Worm (Caenorhabditis elegans) whole organism, L1 larva: ENCODE results near the gene F35D2.3.

Experiments used
- aly-2 ChIP-seq: fragments of 150-350 bp; optimal IDR thresholded peaks from 2 replicates; lab custom pipeline; 2014; ENCODE audit warnings: missing biosample characterization, missing genetic modification characterization
- ama-1 ChIP-seq: fragments of 150-350 bp; optimal IDR thresholded peaks from 2 replicates; lab custom pipeline; 2014
- fkh-10 ChIP-seq: sonication (generic microtip); optimal IDR thresholded peaks from 2 replicates; lab custom pipeline; 2017; ENCODE audit warnings: missing biosample characterization, missing genetic modification reagents, missing genetic modification characterization
- jun-1 ChIP-seq: fragments of 150-350 bp; optimal IDR thresholded peaks from 2 replicates; lab custom pipeline; 2014; ENCODE audit warnings: missing biosample characterization, missing genetic modification reagents, missing genetic modification characterization
- lin-13 ChIP-seq: fragments of 150-350 bp; optimal IDR thresholded peaks from 2 replicates; lab custom pipeline; 2014; ENCODE audit warnings: missing biosample characterization, missing genetic modification reagents, missing genetic modification characterization
- pqm-1 ChIP-seq: sonication (generic microtip); optimal IDR thresholded peaks from 3 replicates; lab custom pipeline; 2017; ENCODE audit warnings: missing biosample characterization, missing genetic modification characterization

- TF ChIP-seq pqm-1 (tag; lab: Kevin White, UChicago) (no peak), aly-2 (tag; lab: Kevin White, UChicago) (no peak), fkh-10 (GFP tag; lab: Kevin White, UChicago) (no peak), ama-1 (lab: Kevin White, UChicago) (no peak), lin-13 (no peak), jun-1 (tag; lab: Kevin White, UChicago) (no peak)
These were observed 13.2 kb downstream of the F35D2.3 start, which contains the start of gene mks-3 for ce11 chrII:7583555-7583954.
